Worm (Caenorhabditis elegans) whole organism, L4 larva: Measurements from ENCODE around the gene wapl-1.

Source experiments
- F10B5.3 ChIP-seq: sonication (generic microtip); optimal IDR thresholded peaks from 2 replicates; lab custom pipeline; 2016; ENCODE audit warnings: mild to moderate bottlenecking, missing genetic modification characterization, missing compliant biosample characterization
- F44E2.7 ChIP-seq: fragments of 200-800 bp; sonication (Bioruptor generic); IDR thresholded peaks from 2 replicates; pipeline ENCODE4 v2.1.2; 2022; ENCODE audit warnings: missing genetic modification characterization, missing compliant biosample characterization
- T20F7.1 ChIP-seq: fragments of 200-800 bp; sonication (Bioruptor generic); optimal IDR thresholded peaks from 2 replicates; lab custom pipeline; 2018; ENCODE audit warnings: mild to moderate bottlenecking, missing genetic modification characterization, missing compliant biosample characterization
- ZK337.2 ChIP-seq: fragments of 200-800 bp; sonication (Bioruptor generic); IDR thresholded peaks from 2 replicates; pipeline ENCODE4 v1.3.6; 2022; ENCODE audit warnings: missing genetic modification reagents, missing genetic modification characterization, missing compliant biosample characterization
- ZK546.5 ChIP-seq, 2 experiments: sonication (generic microtip); optimal IDR thresholded peaks; 2 replicates each; lab custom pipeline; 2017; ENCODE audit warnings: missing biosample characterization in 2 of 2, missing genetic modification characterization in 2 of 2
- ama-1 ChIP-seq: fragments of 150-350 bp; optimal IDR thresholded peaks from 2 replicates; lab custom pipeline; 2014; ENCODE audit warnings: inconsistent platforms, mixed read lengths
- attf-4 ChIP-seq: sonication (generic microtip); optimal IDR thresholded peaks from 3 replicates; lab custom pipeline; 2017; ENCODE audit warnings: missing biosample characterization, missing genetic modification characterization
- daf-16 ChIP-seq, 3 experiments: sonication (generic microtip); optimal IDR thresholded peaks; 2 replicates each; lab custom pipeline; 2016 to 2017; ENCODE audit warnings: missing genetic modification characterization in 3 of 3, missing genetic modification reagents in 3 of 3, mild to moderate bottlenecking in 2 of 3, missing compliant biosample characterization in 2 of 3, missing biosample characterization in 1 of 3, moderate library complexity in 1 of 3
- dmd-6 ChIP-seq: fragments of 200-800 bp; sonication (Bioruptor generic); IDR thresholded peaks from 2 replicates; pipeline ENCODE4 v1.3.6; 2022; ENCODE audit warnings: missing genetic modification reagents, missing genetic modification characterization, missing compliant biosample characterization
- dpl-1 ChIP-seq: fragments of 150-350 bp; optimal IDR thresholded peaks from 2 replicates; lab custom pipeline; 2014; ENCODE audit warnings: missing biosample characterization, missing genetic modification reagents, missing genetic modification characterization
- dve-1 ChIP-seq: sonication (generic microtip); optimal IDR thresholded peaks from 2 replicates; lab custom pipeline; 2017; ENCODE audit warnings: antibody characterized with exemption, mild to moderate bottlenecking, missing genetic modification characterization, missing compliant biosample characterization; ENCODE audit not compliant: insufficient read depth
- hif-1 ChIP-seq, 2 experiments: sonication (generic microtip); optimal IDR thresholded peaks; 2 replicates each; lab custom pipeline; 2016 to 2017; ENCODE audit warnings: missing compliant biosample characterization in 2 of 2, missing genetic modification characterization in 2 of 2, missing genetic modification reagents in 2 of 2, missing genotype in 2 of 2, mild to moderate bottlenecking in 1 of 2
- hlh-11 ChIP-seq: fragments of 200-800 bp; sonication (Bioruptor generic); optimal IDR thresholded peaks from 2 replicates; lab custom pipeline; 2018; ENCODE audit warnings: mild to moderate bottlenecking, missing genetic modification characterization, missing compliant biosample characterization
- hlh-30 ChIP-seq: sonication (generic microtip); optimal IDR thresholded peaks from 2 replicates; lab custom pipeline; 2017; ENCODE audit warnings: antibody characterized with exemption, mild to moderate bottlenecking, missing genetic modification characterization, missing compliant biosample characterization; ENCODE audit not compliant: insufficient read depth
- hmg-1.1 ChIP-seq: fragments of 200-800 bp; sonication (Bioruptor generic); IDR thresholded peaks from 2 replicates; pipeline ENCODE4 v1.3.6; 2022; ENCODE audit warnings: missing genetic modification reagents, missing genetic modification characterization, missing compliant biosample characterization
- lin-1 ChIP-seq: fragments of 200-800 bp; sonication (Bioruptor generic); IDR thresholded peaks from 2 replicates; pipeline ENCODE4 v1.3.6; 2022; ENCODE audit warnings: missing genetic modification reagents, missing genetic modification characterization, missing compliant biosample characterization
- lin-13 ChIP-seq: fragments of 150-350 bp; optimal IDR thresholded peaks from 2 replicates; lab custom pipeline; 2014; ENCODE audit warnings: missing biosample characterization, missing genetic modification reagents, missing genetic modification characterization
- lin-38 ChIP-seq: fragments of 200-800 bp; sonication (Bioruptor generic); IDR thresholded peaks from 2 replicates; pipeline ENCODE4 v1.3.6; 2022; ENCODE audit warnings: missing genetic modification reagents, missing genetic modification characterization, missing compliant biosample characterization
- lsy-2 ChIP-seq, 2 experiments: fragments of 150-350 bp in 1 of 2; sonication (generic microtip) in 1 of 2; optimal IDR thresholded peaks; 2 replicates each; lab custom pipeline; 2014 to 2017; ENCODE audit warnings: missing biosample characterization in 2 of 2, missing genetic modification characterization in 2 of 2
- mdt-29 ChIP-seq: fragments of 200-800 bp; sonication (Bioruptor generic); IDR thresholded peaks from 2 replicates; pipeline ENCODE4 v1.3.6; 2022; ENCODE audit warnings: missing genetic modification reagents, missing genetic modification characterization, missing compliant biosample characterization
- mep-1 ChIP-seq: fragments of 150-350 bp; sonication (generic microtip); optimal IDR thresholded peaks from 3 replicates; lab custom pipeline; 2014; ENCODE audit warnings: missing biosample characterization, missing genetic modification characterization
- mes-2 ChIP-seq: sonication (generic microtip); optimal IDR thresholded peaks from 2 replicates; lab custom pipeline; 2016; ENCODE audit warnings: missing genotype, mild to moderate bottlenecking, missing genetic modification characterization, missing compliant biosample characterization; ENCODE audit not compliant: poor library complexity, severe bottlenecking
- mxl-2 ChIP-seq: fragments of 200-800 bp; sonication (Bioruptor generic); conservative IDR thresholded peaks from 2 replicates; pipeline ENCODE4 v1.3.6; 2022; ENCODE audit warnings: missing genetic modification reagents, missing genetic modification characterization, missing compliant biosample characterization
- mxl-3 ChIP-seq: fragments of 200-800 bp; sonication (Bioruptor generic); optimal IDR thresholded peaks from 2 replicates; lab custom pipeline; 2018; ENCODE audit warnings: mild to moderate bottlenecking, missing genetic modification characterization, missing compliant biosample characterization
- nhr-10 ChIP-seq: fragments of 150-350 bp; optimal IDR thresholded peaks from 2 replicates; lab custom pipeline; 2014; ENCODE audit warnings: missing biosample characterization, missing genetic modification characterization
- nhr-102 ChIP-seq: sonication (generic microtip); optimal IDR thresholded peaks from 2 replicates; lab custom pipeline; 2016; ENCODE audit warnings: mild to moderate bottlenecking, missing genetic modification characterization, moderate library complexity, missing compliant biosample characterization
- nhr-11 ChIP-seq: fragments of 150-350 bp; optimal IDR thresholded peaks from 2 replicates; lab custom pipeline; 2014; ENCODE audit warnings: missing biosample characterization, missing genetic modification characterization
- nhr-25 ChIP-seq: sonication (generic microtip); optimal IDR thresholded peaks from 2 replicates; lab custom pipeline; 2017; ENCODE audit warnings: missing genetic modification characterization, mild to moderate bottlenecking, missing compliant biosample characterization, antibody characterized with exemption, moderate library complexity, borderline replicate concordance; ENCODE audit not compliant: insufficient read depth
- nhr-48 ChIP-seq: sonication (generic microtip); optimal IDR thresholded peaks from 2 replicates; lab custom pipeline; 2016; ENCODE audit warnings: mild to moderate bottlenecking, missing genetic modification characterization, missing compliant biosample characterization
- nhr-76 ChIP-seq: fragments of 150-350 bp; optimal IDR thresholded peaks from 2 replicates; lab custom pipeline; 2014; ENCODE audit warnings: missing biosample characterization, missing genetic modification characterization
- nhr-77 ChIP-seq: fragments of 150-350 bp; optimal IDR thresholded peaks from 2 replicates; lab custom pipeline; 2014; ENCODE audit warnings: missing biosample characterization, missing genetic modification characterization
- pha-4 ChIP-seq, 2 experiments: fragments of 150-350 bp in 1 of 2; fragments of 200-800 bp in 1 of 2; sonication (Bioruptor generic) in 1 of 2; IDR thresholded peaks in 1 of 2; optimal IDR thresholded peaks in 1 of 2; 2 replicates each; pipeline versions ENCODE4 v1.3.6 to Lab custom; 2014 to 2022; ENCODE audit warnings: missing genetic modification characterization in 2 of 2, missing genetic modification reagents in 2 of 2, missing biosample characterization in 1 of 2, missing compliant biosample characterization in 1 of 2
- php-3 ChIP-seq: fragments of 200-800 bp; sonication (Bioruptor generic); IDR thresholded peaks from 2 replicates; pipeline ENCODE4 v1.3.6; 2022; ENCODE audit warnings: missing genetic modification reagents, missing genetic modification characterization, missing compliant biosample characterization
- rbr-2 ChIP-seq: sonication (generic microtip); optimal IDR thresholded peaks from 2 replicates; lab custom pipeline; 2016; ENCODE audit warnings: missing genotype, missing genetic modification characterization, missing compliant biosample characterization
- sdz-12 ChIP-seq: fragments of 200-800 bp; sonication (Bioruptor generic); optimal IDR thresholded peaks from 2 replicates; lab custom pipeline; 2018; ENCODE audit warnings: mild to moderate bottlenecking, missing genetic modification characterization, missing compliant biosample characterization
- snpc-4 ChIP-seq: fragments of 150-350 bp; optimal IDR thresholded peaks from 2 replicates; lab custom pipeline; 2014; ENCODE audit warnings: missing biosample characterization, missing genetic modification characterization
- unc-39 ChIP-seq: sonication (generic microtip); optimal IDR thresholded peaks from 2 replicates; lab custom pipeline; 2017; ENCODE audit warnings: missing biosample characterization, missing genetic modification characterization
- unc-62 ChIP-seq, 3 experiments: fragments of 150-350 bp in 1 of 3; sonication (generic microtip); optimal IDR thresholded peaks in 2 of 3; peaks in 1 of 3; 1 replicate in 1 of 3; 2 replicates in 2 of 3; lab custom pipeline; 2014 to 2017; ENCODE audit warnings: missing biosample characterization in 3 of 3, missing genetic modification characterization in 3 of 3, missing genetic modification reagents in 3 of 3, missing genotype in 1 of 3
- zag-1 ChIP-seq: fragments of 150-350 bp; optimal IDR thresholded peaks from 2 replicates; lab custom pipeline; 2014; ENCODE audit warnings: missing biosample characterization, missing genetic modification characterization
- zfp-3 ChIP-seq: fragments of 200-800 bp; sonication (Bioruptor generic); conservative IDR thresholded peaks from 2 replicates; pipeline ENCODE4 v1.3.6; 2022; ENCODE audit warnings: missing genetic modification reagents, missing genetic modification characterization, missing compliant biosample characterization
- zip-2 ChIP-seq: fragments of 150-350 bp; optimal IDR thresholded peaks from 2 replicates; lab custom pipeline; 2014; ENCODE audit warnings: missing biosample characterization, missing genetic modification characterization
- ztf-7 ChIP-seq: fragments of 150-350 bp; optimal IDR thresholded peaks from 2 replicates; lab custom pipeline; 2014; ENCODE audit warnings: missing biosample characterization, missing genetic modification characterization

wapl-1 gene

ce11 chrIV:4481298-4481697 is 35.8 kb upstream of the wapl-1 start (continued):
- TF ChIP-seq rbr-2 (tag; lab: Kevin White, UChicago), result no peak
- no peak for TF ChIP-seq ztf-7
- TF ChIP-seq dve-1 (tag; lab: Kevin White, UChicago), result peak; percentile 13
- TF ChIP-seq sdz-12 (GFP tag; lab: Kevin White, UChicago), result no peak
- no peak for TF ChIP-seq snpc-4 (tag; lab: Kevin White, UChicago)
- no peak for TF ChIP-seq ZK337.2 (GFP tag; lab: Robert Waterston, UW)
- no peak for TF ChIP-seq T20F7.1 (GFP tag; lab: Kevin White, UChicago)

ce11 chrIV:4480027-4480426 is 34.5 kb upstream of the wapl-1 start, which contains the start of gene M01H9.10:
Gene M01H9.10 (minus strand): TSS chrIV:4480127.
- TF ChIP-seq unc-39 (tag; lab: Kevin White, UChicago) (no peak), ZK546.5 (tag; optimal IDR thresholded peaks at IDR 0.05; lab: Kevin White, UChicago) (no peak), F10B5.3 (tag; lab: Kevin White, UChicago) (no peak), lin-13 (GFP tag; lab: Kevin White, UChicago) (no peak), zip-2 (tag; lab: Kevin White, UChicago) (no peak), lin-38 (no peak), zag-1 (tag; lab: Kevin White, UChicago) (no peak), dpl-1 (GFP tag; lab: Kevin White, UChicago) (no peak), ztf-7 (no peak)

ce11 chrIV:4478612-4479011 is 33.1 kb upstream of the wapl-1 start:
- peak in 1 of 2 experiments; percentile 89 for TF ChIP-seq hif-1 (tag; optimal IDR thresholded peaks at IDR 0.05; lab: Kevin White, UChicago)
- peak; percentile 47 for TF ChIP-seq nhr-48 (tag; lab: Kevin White, UChicago)
- no peak for TF ChIP-seq attf-4
- TF ChIP-seq nhr-76, result no peak
- no peak for TF ChIP-seq F44E2.7
- TF ChIP-seq dmd-6 (GFP tag; lab: Robert Waterston, UW), result peak; percentile 47
- TF ChIP-seq mxl-2 (GFP tag; lab: Robert Waterston, UW), result no peak
- peak; percentile 12 for TF ChIP-seq hlh-11
- TF ChIP-seq daf-16 (GFP tag; optimal IDR thresholded peaks at IDR 0.05; lab: Kevin White, UChicago), result no peak
- peak; percentile 29 for TF ChIP-seq daf-16 (tag; optimal IDR thresholded peaks at IDR 0.05; lab: Kevin White, UChicago)
- peak; percentile 36 for TF ChIP-seq dve-1 (tag; lab: Kevin White, UChicago)

- TF ChIP-seq hlh-30, result peak; percentile 95
- TF ChIP-seq hlh-11, result peak; percentile 87
- TF ChIP-seq mdt-29 (GFP tag; lab: Robert Waterston, UW), result peak; percentile 49; the same call in 1 of the 2 replicates
- TF ChIP-seq unc-62 (GFP tag; optimal IDR thresholded peaks at IDR 0.05 in 1 of 2; lab: Kevin White, UChicago), result peak in 1 of 2 experiments; percentile 87
- TF ChIP-seq unc-62 (tag; optimal IDR thresholded peaks at IDR 0.05; lab: Kevin White, UChicago), result no peak
- TF ChIP-seq mxl-3 (GFP tag; lab: Kevin White, UChicago), result peak; percentile 46
- TF ChIP-seq nhr-48 (tag; lab: Kevin White, UChicago), result peak; percentile 66
- peak; percentile 87 for TF ChIP-seq dmd-6 (GFP tag; lab: Robert Waterston, UW)
- TF ChIP-seq dve-1 (tag; lab: Kevin White, UChicago), result peak; percentile 74
- 0 out of 2 replicates have a peak, but pooled peaks have one; percentile 11 for TF ChIP-seq lin-1 (GFP tag; lab: Robert Waterston, UW)
- TF ChIP-seq hif-1 (tag; optimal IDR thresholded peaks at IDR 0.05; lab: Kevin White, UChicago), result peak in 1 of 2 experiments; percentile 87
- TF ChIP-seq nhr-10 (tag; lab: Kevin White, UChicago), result no peak
- peak; percentile 42 for TF ChIP-seq mes-2 (tag; lab: Kevin White, UChicago)
- TF ChIP-seq nhr-11 (tag; lab: Kevin White, UChicago), result peak; percentile 61
- no peak for TF ChIP-seq nhr-76
- no peak for TF ChIP-seq zfp-3 (GFP tag; lab: Robert Waterston, UW)
- peak in 1 of 2 experiments; percentile 67 for TF ChIP-seq lsy-2 (tag; optimal IDR thresholded peaks at IDR 0.05; lab: Kevin White, UChicago)
- TF ChIP-seq T20F7.1 (GFP tag; lab: Kevin White, UChicago), result peak; percentile 26
- no peak for TF ChIP-seq hmg-1.1
- peak; percentile 20 for TF ChIP-seq nhr-77
- no peak for TF ChIP-seq pha-4 (GFP tag; IDR thresholded peaks at IDR 0.05; lab: Robert Waterston, UW)
- TF ChIP-seq pha-4 (tag; optimal IDR thresholded peaks at IDR 0.05; lab: Kevin White, UChicago), result peak; percentile 36
- TF ChIP-seq nhr-25 (tag; lab: Kevin White, UChicago), result peak; percentile 44
- peak; percentile 86 for TF ChIP-seq ama-1 (lab: Kevin White, UChicago)
- TF ChIP-seq mep-1 (tag; lab: Kevin White, UChicago), result peak; percentile 66
- TF ChIP-seq nhr-102 (tag; lab: Kevin White, UChicago), result no peak
- TF ChIP-seq php-3 (GFP tag; lab: Robert Waterston, UW), result no peak
- peak; percentile 11 for TF ChIP-seq dpl-1 (GFP tag; lab: Kevin White, UChicago)
These were observed 31.5 kb upstream of the wapl-1 start, which contains the start of gene M01H9.3 for ce11 chrIV:4477009-4477471. Gene M01H9.3 (minus strand): TSS chrIV:4477059.
